Comparison of ENCODE assay signal across 2 worm cellular contexts in the genomic region with DNA sequence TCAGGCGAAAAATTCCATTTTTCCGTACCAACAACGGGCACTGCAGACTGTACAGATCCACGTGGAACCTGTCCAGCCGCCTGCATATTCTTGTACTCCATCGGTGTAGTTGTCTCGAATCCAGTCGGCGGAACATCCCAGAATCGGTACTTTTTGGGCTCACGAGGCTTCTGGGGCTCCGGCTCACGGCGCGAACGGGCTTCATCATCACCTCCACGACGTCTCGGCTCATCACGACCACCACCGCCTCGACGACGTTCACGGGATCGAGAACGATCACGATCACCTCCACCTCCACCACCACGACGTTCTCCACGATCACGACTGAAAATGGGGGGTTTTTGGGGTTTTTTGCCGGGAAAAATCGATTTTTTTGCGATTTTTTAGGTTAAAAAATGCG.
TF ChIP-seq lines count a peak whose summit lies in the region.

No protein-coding gene starts in this region.

TF ChIP-seq in whole organism, L4 larva, 104 proteins besides CTCF, POLR2A, EP300 and RAD21:
- peak; percentile 77 for TF ChIP-seq set-16 (GFP tag; IDR thresholded peaks at IDR 0.05; lab: Robert Waterston, UW)
- TF ChIP-seq snpc-1.2 (GFP tag; IDR thresholded peaks at IDR 0.05; lab: Robert Waterston, UW), result no peak
- TF ChIP-seq ZK546.5 (tag; optimal IDR thresholded peaks at IDR 0.05; lab: Kevin White, UChicago), result no peak
- no peak for TF ChIP-seq unc-130 (GFP tag; optimal IDR thresholded peaks at IDR 0.05; lab: Kevin White, UChicago)

TF ChIP-seq in whole organism, young adult, 124 proteins besides CTCF, POLR2A, EP300 and RAD21:
- TF ChIP-seq sea-2 (GFP tag; IDR thresholded peaks at IDR 0.05; lab: Robert Waterston, UW) (no peak), cebp-2 (GFP tag; IDR thresholded peaks at IDR 0.05; lab: Robert Waterston, UW) (0 out of 2 replicates have a peak, but pooled peaks have one; percentile 23), Y56A3A.18 (GFP tag; IDR thresholded peaks at IDR 0.05; lab: Robert Waterston, UW) (no peak), hsf-1 (GFP tag; IDR thresholded peaks at IDR 0.05; lab: Robert Waterston, UW) (no peak), hlh-26 (GFP tag; conservative IDR thresholded peaks at IDR 0.05; lab: Robert Waterston, UW) (no peak), snpc-4 (GFP tag; optimal IDR thresholded peaks at IDR 0.05; lab: Kevin White, UChicago) (no peak), snpc-4 (tag; optimal IDR thresholded peaks at IDR 0.05; lab: Kevin White, UChicago) (no peak), F33H1.4 (GFP tag; IDR thresholded peaks at IDR 0.05; lab: Robert Waterston, UW) (no peak), unc-62 (GFP tag; optimal IDR thresholded peaks at IDR 0.05; lab: Kevin White, UChicago) (no peak), let-607 (tag; optimal IDR thresholded peaks at IDR 0.05; lab: Kevin White, UChicago) (no peak), F39B2.1 (GFP tag; IDR thresholded peaks at IDR 0.05; lab: Robert Waterston, UW) (no peak), attf-5 (GFP tag; optimal IDR thresholded peaks at IDR 0.05; lab: Kevin White, UChicago) (no peak), egrh-3 (GFP tag; IDR thresholded peaks at IDR 0.05; lab: Robert Waterston, UW) (0 out of 2 replicates have a peak, but pooled peaks have one; percentile 15), aptf-2 (GFP tag; conservative IDR thresholded peaks at IDR 0.05; lab: Robert Waterston, UW) (no peak), ama-1 (optimal IDR thresholded peaks at IDR 0.05; lab: Kevin White, UChicago) (no peak), ama-1 (GFP tag; optimal IDR thresholded peaks at IDR 0.05; lab: Kevin White, UChicago) (no peak), bed-2 (GFP tag; IDR thresholded peaks at IDR 0.05; lab: Robert Waterston, UW) (no peak), Y79H2A.3 (GFP tag; conservative IDR thresholded peaks at IDR 0.05; lab: Robert Waterston, UW) (no peak), zfh-2 (GFP tag; conservative IDR thresholded peaks at IDR 0.05; lab: Robert Waterston, UW) (peak; percentile 59), F10E7.11 (tag; optimal IDR thresholded peaks at IDR 0.05; lab: Kevin White, UChicago) (no peak), F57C9.4 (tag; optimal IDR thresholded peaks at IDR 0.05; lab: Kevin White, UChicago) (no peak)
